Fruit fly (Drosophila melanogaster) whole organism, wandering third instar larva: ENCODE results near the gene Cbp80.
A peak's percentile ranks its signal among the peaks of the same experiment; 100 is the strongest.

Source experiments
- Abd-B ChIP-seq: fragments of >200 bp; optimal IDR thresholded peaks from 2 replicates; lab custom pipeline; 2017; ENCODE audit warnings: missing biosample characterization, missing genetic modification characterization
- CG32264 ChIP-seq: fragments of 200-800 bp; sonication (Bioruptor generic); optimal IDR thresholded peaks from 2 replicates; lab custom pipeline; 2016; ENCODE audit warnings: missing biosample characterization, missing genetic modification characterization
- CG9705 ChIP-seq: fragments of 200-800 bp; sonication (Bioruptor generic); optimal IDR thresholded peaks from 2 replicates; lab custom pipeline; 2018; ENCODE audit warnings: missing biosample characterization, mild to moderate bottlenecking, missing genetic modification characterization
- CrebA ChIP-seq: fragments of 200-800 bp; sonication (Bioruptor generic); optimal IDR thresholded peaks from 2 replicates; lab custom pipeline; 2016; ENCODE audit warnings: missing biosample characterization, mild to moderate bottlenecking, missing genetic modification characterization, borderline replicate concordance
- Dfd ChIP-seq: fragments of >200 bp; optimal IDR thresholded peaks from 2 replicates; lab custom pipeline; 2017; ENCODE audit warnings: missing biosample characterization, missing genetic modification characterization
- HLH106 ChIP-seq: fragments of 200-800 bp; optimal IDR thresholded peaks from 3 replicates; lab custom pipeline; 2019; ENCODE audit warnings: missing biosample characterization, mild to moderate bottlenecking, missing genetic modification characterization, moderate library complexity
- Hnf4 ChIP-seq: fragments of 200-800 bp; sonication (Bioruptor generic); optimal IDR thresholded peaks from 2 replicates; lab custom pipeline; 2016; ENCODE audit warnings: missing biosample characterization, mild to moderate bottlenecking, missing genetic modification characterization
- Hr83 ChIP-seq: fragments of 200-300 bp; sonication (Bioruptor generic); optimal IDR thresholded peaks from 2 replicates; lab custom pipeline; 2016; ENCODE audit warnings: missing biosample characterization, mild to moderate bottlenecking, missing genetic modification characterization, moderate library complexity; ENCODE audit not compliant: poor library complexity, severe bottlenecking
- Jra ChIP-seq: sonication (Bioruptor generic); optimal IDR thresholded peaks from 2 replicates; lab custom pipeline; 2016; ENCODE audit warnings: missing biosample characterization, missing genetic modification characterization
- Mio ChIP-seq: sonication (Bioruptor generic); optimal IDR thresholded peaks from 2 replicates; lab custom pipeline; 2016; ENCODE audit warnings: missing biosample characterization, missing genetic modification characterization
- Myc ChIP-seq: fragments of >200 bp; optimal IDR thresholded peaks from 2 replicates; lab custom pipeline; 2017
- N ChIP-seq: fragments of >200 bp; optimal IDR thresholded peaks from 2 replicates; lab custom pipeline; 2018; ENCODE audit warnings: missing biosample characterization, missing external identifiers, missing genetic modification characterization
- OdsH ChIP-seq: fragments of 200-800 bp; sonication (Bioruptor generic); optimal IDR thresholded peaks from 2 replicates; lab custom pipeline; 2016; ENCODE audit warnings: missing biosample characterization, mild to moderate bottlenecking, missing genetic modification characterization
- Rel ChIP-seq, 2 experiments: fragments of 200-800 bp; sonication (Bioruptor generic) in 1 of 2; optimal IDR thresholded peaks; 2 replicates in 1 of 2; 3 replicates in 1 of 2; lab custom pipeline; 2016 to 2019; ENCODE audit warnings: mild to moderate bottlenecking in 2 of 2, missing biosample characterization in 2 of 2, missing genetic modification characterization in 2 of 2, moderate library complexity in 1 of 2
- Sp1 ChIP-seq: fragments of 200-800 bp; sonication (Bioruptor generic); optimal IDR thresholded peaks from 3 replicates; lab custom pipeline; 2019; ENCODE audit warnings: missing biosample characterization, mild to moderate bottlenecking, missing genetic modification characterization, moderate library complexity
- Vsx2 ChIP-seq: fragments of 200-300, 225-300 bp; sonication (Bioruptor generic); optimal IDR thresholded peaks from 2 replicates; lab custom pipeline; 2018; ENCODE audit warnings: missing biosample characterization, missing genetic modification characterization; ENCODE audit not compliant: partially characterized antibody
- br ChIP-seq: fragments of 200-800 bp; sonication (Bioruptor generic); optimal IDR thresholded peaks from 2 replicates; lab custom pipeline; 2016; ENCODE audit warnings: missing biosample characterization, missing genetic modification characterization
- dl ChIP-seq, 2 experiments: fragments of 175-275, 200-275 bp in 1 of 2; fragments of 200-275 bp in 1 of 2; sonication (Bioruptor generic); optimal IDR thresholded peaks; lab custom pipeline; 2018; ENCODE audit warnings: mild to moderate bottlenecking in 2 of 2, missing biosample characterization in 2 of 2, missing genetic modification characterization in 2 of 2, moderate library complexity in 2 of 2; ENCODE audit not compliant: partially characterized antibody in 2 of 2, insufficient read depth in 1 of 2
- dmrt93B ChIP-seq: fragments of 200-800 bp; sonication (Bioruptor generic); optimal IDR thresholded peaks from 2 replicates; lab custom pipeline; 2018; ENCODE audit warnings: missing biosample characterization, mild to moderate bottlenecking, missing genetic modification characterization
- dsf ChIP-seq: sonication (Bioruptor generic); optimal IDR thresholded peaks from 2 replicates; lab custom pipeline; 2016; ENCODE audit warnings: missing biosample characterization, missing genetic modification characterization, borderline replicate concordance
- foxo ChIP-seq, 2 experiments: fragments of 200-800 bp; sonication (Bioruptor generic); optimal IDR thresholded peaks; 2 replicates in 1 of 2; 3 replicates in 1 of 2; lab custom pipeline; 2016 to 2017; ENCODE audit warnings: missing biosample characterization in 2 of 2, missing genetic modification characterization in 2 of 2
- fru ChIP-seq: fragments of 200-800 bp; sonication (Bioruptor generic); optimal IDR thresholded peaks from 3 replicates; lab custom pipeline; 2016; ENCODE audit warnings: missing biosample characterization, mild to moderate bottlenecking, missing genetic modification characterization
- h ChIP-seq: fragments of 200-800 bp; sonication (Bioruptor generic); optimal IDR thresholded peaks from 3 replicates; lab custom pipeline; 2016; ENCODE audit warnings: missing biosample characterization, mild to moderate bottlenecking, missing genetic modification characterization
- jim ChIP-seq: fragments of 175-275, 200-325 bp; sonication (Bioruptor generic); optimal IDR thresholded peaks from 2 replicates; lab custom pipeline; 2016; ENCODE audit warnings: missing biosample characterization, mild to moderate bottlenecking, missing genetic modification characterization
- pan ChIP-seq: fragments of >200 bp; optimal IDR thresholded peaks from 2 replicates; lab custom pipeline; 2017
- psq ChIP-seq: fragments of 200-800 bp; sonication (Bioruptor generic); optimal IDR thresholded peaks from 3 replicates; lab custom pipeline; 2017; ENCODE audit warnings: missing biosample characterization, mild to moderate bottlenecking, missing genetic modification characterization, moderate library complexity
- rgr ChIP-seq: fragments of 200-800 bp; sonication (Bioruptor generic); optimal IDR thresholded peaks from 3 replicates; lab custom pipeline; 2016; ENCODE audit warnings: missing biosample characterization, mild to moderate bottlenecking, missing genetic modification characterization
- sage ChIP-seq: fragments of 200-800 bp; sonication (Bioruptor generic); optimal IDR thresholded peaks from 2 replicates; lab custom pipeline; 2016; ENCODE audit warnings: missing biosample characterization, mild to moderate bottlenecking, missing genetic modification characterization
- sv ChIP-seq: fragments of 200-800 bp; sonication (Bioruptor generic); optimal IDR thresholded peaks from 3 replicates; lab custom pipeline; 2016; ENCODE audit warnings: missing biosample characterization, missing genetic modification characterization
- usp ChIP-seq: fragments of >200 bp; optimal IDR thresholded peaks from 2 replicates; lab custom pipeline; 2017; ENCODE audit warnings: missing biosample characterization, missing genetic modification characterization
- woc ChIP-seq: sonication (Bioruptor generic); optimal IDR thresholded peaks from 2 replicates; lab custom pipeline; 2016; ENCODE audit warnings: missing biosample characterization, mild to moderate bottlenecking, missing genetic modification characterization

The Cbp80 gene

DNA sequence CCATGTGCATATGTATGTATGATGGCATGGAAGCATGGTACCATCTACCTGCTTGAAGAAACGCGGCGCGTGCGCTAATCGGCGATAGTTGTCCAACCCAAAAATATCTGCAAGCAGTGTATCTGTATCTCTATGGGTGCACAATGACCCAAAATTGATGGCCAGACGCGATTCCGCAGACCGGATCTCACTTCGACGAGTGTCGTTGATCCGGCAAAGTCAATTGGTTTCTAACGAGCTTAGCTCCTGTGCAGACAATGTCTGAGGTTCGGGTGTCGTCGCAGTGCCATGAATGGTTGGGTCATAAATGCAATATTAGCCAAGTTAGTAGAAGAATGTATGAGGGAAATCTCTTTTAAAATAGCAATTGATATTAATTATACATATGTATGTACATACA, 36.2 kb upstream of the Cbp80 start:
- TF ChIP-seq HLH106 (tag; lab: Kevin White, UChicago), result no peak
- TF ChIP-seq CG9705, result no peak
- no peak for TF ChIP-seq woc (GFP tag; lab: Kevin White, UChicago)
- no peak for TF ChIP-seq jim
- no peak for TF ChIP-seq rgr (GFP tag; lab: Kevin White, UChicago)
- no peak for TF ChIP-seq usp (GFP tag; lab: Kevin White, UChicago)
- no peak for TF ChIP-seq CG32264 (GFP tag; lab: Kevin White, UChicago)
- no peak for TF ChIP-seq dl (GFP tag; optimal IDR thresholded peaks at IDR 0.05; lab: Kevin White, UChicago; ENCODE audit: insufficient read depth in 1 of 2, partially characterized antibody in 2 of 2)
- TF ChIP-seq Vsx2 (GFP tag; lab: Kevin White, UChicago), result no peak
- TF ChIP-seq Rel (GFP tag; optimal IDR thresholded peaks at IDR 0.05; lab: Kevin White, UChicago), result no peak
- no peak for TF ChIP-seq Rel (tag; optimal IDR thresholded peaks at IDR 0.05; lab: Kevin White, UChicago)
- TF ChIP-seq Abd-B (GFP tag; lab: Kevin White, UChicago), result no peak
- no peak for TF ChIP-seq sage (GFP tag; lab: Kevin White, UChicago)
- no peak for TF ChIP-seq Myc (lab: Kevin White, UChicago)
- TF ChIP-seq pan, result no peak
- TF ChIP-seq foxo (GFP tag; optimal IDR thresholded peaks at IDR 0.05; lab: Kevin White, UChicago), result no peak
- no peak for TF ChIP-seq Hnf4 (GFP tag; lab: Kevin White, UChicago)
- TF ChIP-seq CrebA (GFP tag; lab: Kevin White, UChicago), result no peak
- no peak for TF ChIP-seq Sp1 (GFP tag; lab: Kevin White, UChicago)

- TF ChIP-seq rgr (GFP tag; lab: Kevin White, UChicago) (peak; percentile 0), foxo (GFP tag; optimal IDR thresholded peaks at IDR 0.05; lab: Kevin White, UChicago) (peak in 1 of 2 experiments; percentile 47), Mio (GFP tag; lab: Kevin White, UChicago) (no peak), fru (GFP tag; lab: Kevin White, UChicago) (peak; percentile 24), dsf (no peak)
These were observed 35.5 kb upstream of the Cbp80 start for dm6 chrX:4614325-4614724.

dm6 chrX:4614945-4615344, 34.9 kb upstream of the Cbp80 start:
- no peak for TF ChIP-seq Jra (GFP tag; lab: Kevin White, UChicago)
- TF ChIP-seq foxo (GFP tag; optimal IDR thresholded peaks at IDR 0.05; lab: Kevin White, UChicago), result peak in 1 of 2 experiments; percentile 16
- TF ChIP-seq Hr83 (GFP tag; lab: Kevin White, UChicago), result no peak
- no peak for TF ChIP-seq pan
- no peak for TF ChIP-seq sage (GFP tag; lab: Kevin White, UChicago)
- TF ChIP-seq N (GFP tag; lab: Kevin White, UChicago), result no peak
- no peak for TF ChIP-seq psq
- TF ChIP-seq dmrt93B (GFP tag; lab: Kevin White, UChicago), result peak; percentile 10
- no peak for TF ChIP-seq Sp1 (GFP tag; lab: Kevin White, UChicago)
- no peak for TF ChIP-seq CG9705
- TF ChIP-seq woc (GFP tag; lab: Kevin White, UChicago), result no peak
- no peak for TF ChIP-seq CG32264 (GFP tag; lab: Kevin White, UChicago)
- TF ChIP-seq sv, result no peak
- TF ChIP-seq Myc (lab: Kevin White, UChicago), result no peak
- TF ChIP-seq h, result peak; percentile 34
- no peak for TF ChIP-seq dl (GFP tag; optimal IDR thresholded peaks at IDR 0.05; lab: Kevin White, UChicago; ENCODE audit: insufficient read depth in 1 of 2, partially characterized antibody in 2 of 2)

DNA sequence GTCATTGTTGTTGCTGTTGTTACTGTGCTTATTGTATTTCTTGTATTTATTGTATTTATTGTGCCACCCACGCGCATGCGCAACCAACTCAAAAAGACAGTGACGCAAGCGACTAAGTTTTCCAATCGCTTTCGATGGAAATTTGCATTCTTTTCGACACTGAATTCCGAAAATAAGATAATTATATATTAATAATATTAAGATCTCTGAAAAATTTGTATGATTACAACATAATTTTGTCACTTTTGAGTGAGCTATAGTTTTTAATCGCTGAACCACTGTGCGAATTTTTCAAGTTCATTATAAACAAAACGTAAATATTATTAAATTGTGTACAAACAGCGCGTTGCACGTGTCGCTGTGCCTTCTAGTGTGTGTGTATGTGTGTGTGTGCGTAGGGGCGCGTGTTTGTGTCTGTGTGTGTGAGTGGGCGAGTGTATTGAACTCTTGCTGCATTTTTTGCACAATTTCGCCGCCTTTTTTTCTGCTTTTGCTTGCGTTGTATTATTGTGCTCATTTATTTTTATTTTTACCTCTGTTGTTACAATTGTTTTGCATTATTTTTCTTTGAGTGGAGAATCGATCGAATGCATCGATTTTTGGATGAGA, 34.0 kb upstream of the Cbp80 start:
- TF ChIP-seq h, result peak; percentile 14
- TF ChIP-seq OdsH (GFP tag; lab: Kevin White, UChicago), result peak; percentile 7
- TF ChIP-seq CG32264 (GFP tag; lab: Kevin White, UChicago), result no peak
- no peak for TF ChIP-seq usp (GFP tag; lab: Kevin White, UChicago)
- TF ChIP-seq rgr (GFP tag; lab: Kevin White, UChicago), result peak; percentile 34
- no peak for TF ChIP-seq br (GFP tag; lab: Kevin White, UChicago)
- TF ChIP-seq sv, result no peak
- peak; percentile 3 for TF ChIP-seq HLH106 (tag; lab: Kevin White, UChicago)
- TF ChIP-seq Sp1 (GFP tag; lab: Kevin White, UChicago), result peak; percentile 18
- TF ChIP-seq Dfd, result peak; percentile 64
- TF ChIP-seq Jra (GFP tag; lab: Kevin White, UChicago), result no peak
- peak in 1 of 2 experiments; percentile 50 for TF ChIP-seq foxo (GFP tag; optimal IDR thresholded peaks at IDR 0.05; lab: Kevin White, UChicago)
- TF ChIP-seq psq, result peak; percentile 18
- TF ChIP-seq dmrt93B (GFP tag; lab: Kevin White, UChicago), result peak; percentile 6
